Worm (Caenorhabditis elegans) whole organism, L3 larva: Measurements from ENCODE around the gene C15C7.4.
A peak's percentile ranks its signal among the peaks of the same experiment; 100 is the strongest.

Source experiments
- R02D3.7 ChIP-seq: fragments of 150-350 bp; optimal IDR thresholded peaks from 2 replicates; lab custom pipeline; 2014; ENCODE audit warnings: missing biosample characterization, missing genetic modification characterization
- ama-1 ChIP-seq: fragments of 150-350 bp; optimal IDR thresholded peaks from 2 replicates; lab custom pipeline; 2018
- ceh-16 ChIP-seq: sonication (generic microtip); optimal IDR thresholded peaks from 2 replicates; lab custom pipeline; 2017; ENCODE audit warnings: missing biosample characterization, missing genetic modification characterization
- egl-27 ChIP-seq: sonication (generic microtip); optimal IDR thresholded peaks from 4 replicates; lab custom pipeline; 2017; ENCODE audit warnings: missing biosample characterization, missing genetic modification reagents, missing genetic modification characterization
- egl-5 ChIP-seq: fragments of 150-350 bp; optimal IDR thresholded peaks from 2 replicates; lab custom pipeline; 2017; ENCODE audit warnings: missing biosample characterization, missing genetic modification reagents, missing genetic modification characterization, inconsistent platforms
- elt-1 ChIP-seq: fragments of 150-350 bp; optimal IDR thresholded peaks from 2 replicates; lab custom pipeline; 2014; ENCODE audit warnings: missing biosample characterization, missing genetic modification characterization
- elt-2 ChIP-seq: sonication (generic microtip); optimal IDR thresholded peaks from 2 replicates; lab custom pipeline; 2016; ENCODE audit warnings: missing genetic modification reagents, mild to moderate bottlenecking, missing genetic modification characterization, missing compliant biosample characterization
- elt-3 ChIP-seq, 3 experiments: fragments of 150-350 bp in 1 of 3; sonication (generic microtip) in 2 of 3; optimal IDR thresholded peaks; 2 replicates in 2 of 3; 4 replicates in 1 of 3; lab custom pipeline; 2014 to 2017; ENCODE audit warnings: missing biosample characterization in 3 of 3, missing genetic modification characterization in 3 of 3
- eor-1 ChIP-seq, 2 experiments: fragments of 150-350 bp; optimal IDR thresholded peaks; 2 replicates each; lab custom pipeline; 2014 to 2018; ENCODE audit warnings: missing biosample characterization in 2 of 2, missing genetic modification characterization in 2 of 2
- fkh-10 ChIP-seq: sonication (generic microtip); optimal IDR thresholded peaks from 2 replicates; lab custom pipeline; 2017; ENCODE audit warnings: missing biosample characterization, missing genetic modification reagents, missing genetic modification characterization
- hmg-11 ChIP-seq: sonication (generic microtip); optimal IDR thresholded peaks from 2 replicates; lab custom pipeline; 2016; ENCODE audit warnings: missing genetic modification characterization, missing compliant biosample characterization
- lin-39 ChIP-seq: fragments of 150-350 bp; optimal IDR thresholded peaks from 2 replicates; lab custom pipeline; 2018; ENCODE audit warnings: missing biosample characterization, missing genetic modification reagents, missing genetic modification characterization
- mdl-1 ChIP-seq: fragments of 150-350 bp; optimal IDR thresholded peaks from 2 replicates; lab custom pipeline; 2014; ENCODE audit warnings: missing biosample characterization, missing genetic modification characterization
- mml-1 ChIP-seq: fragments of 150-350 bp; sonication (generic microtip); optimal IDR thresholded peaks from 3 replicates; lab custom pipeline; 2014; ENCODE audit warnings: missing biosample characterization, missing genetic modification characterization
- nhr-11 ChIP-seq: fragments of 150-350 bp; optimal IDR thresholded peaks from 2 replicates; lab custom pipeline; 2014; ENCODE audit warnings: missing biosample characterization, missing genetic modification characterization
- nhr-12 ChIP-seq: fragments of 150-350 bp; optimal IDR thresholded peaks from 2 replicates; lab custom pipeline; 2014; ENCODE audit warnings: missing biosample characterization, missing genetic modification characterization
- nhr-23 ChIP-seq: fragments of 150-350 bp; optimal IDR thresholded peaks from 2 replicates; lab custom pipeline; 2014; ENCODE audit warnings: missing biosample characterization, missing genetic modification reagents, missing genetic modification characterization
- nhr-237 ChIP-seq: fragments of 150-350 bp; optimal IDR thresholded peaks from 2 replicates; lab custom pipeline; 2014; ENCODE audit warnings: missing biosample characterization, missing genetic modification characterization
- nhr-43 ChIP-seq: sonication (generic microtip); optimal IDR thresholded peaks from 2 replicates; lab custom pipeline; 2016; ENCODE audit warnings: mild to moderate bottlenecking, missing genetic modification characterization, missing compliant biosample characterization; ENCODE audit not compliant: poor library complexity, severe bottlenecking
- nhr-76 ChIP-seq: fragments of 150-350 bp; sonication (generic microtip); optimal IDR thresholded peaks from 5 replicates; lab custom pipeline; 2014; ENCODE audit warnings: missing biosample characterization, missing genetic modification characterization
- nhr-77 ChIP-seq: fragments of 150-350 bp; optimal IDR thresholded peaks from 2 replicates; lab custom pipeline; 2014; ENCODE audit warnings: missing biosample characterization, missing genetic modification characterization
- pha-4 ChIP-seq: fragments of 150-350 bp; optimal IDR thresholded peaks from 2 replicates; lab custom pipeline; 2014; ENCODE audit warnings: missing biosample characterization, missing genetic modification reagents, missing genetic modification characterization
- pqm-1 ChIP-seq: fragments of 150-350 bp; optimal IDR thresholded peaks from 2 replicates; lab custom pipeline; 2017; ENCODE audit warnings: missing biosample characterization, missing genetic modification characterization, inconsistent platforms
- sea-2 ChIP-seq: fragments of 150-350 bp; sonication (generic microtip); optimal IDR thresholded peaks from 4 replicates; lab custom pipeline; 2014; ENCODE audit warnings: missing biosample characterization, missing genetic modification reagents, missing genetic modification characterization
- skn-1 ChIP-seq: fragments of 150-350 bp; optimal IDR thresholded peaks from 2 replicates; lab custom pipeline; 2014; ENCODE audit warnings: missing biosample characterization, missing genetic modification characterization
- tbx-2 ChIP-seq: sonication (generic microtip); optimal IDR thresholded peaks from 2 replicates; lab custom pipeline; 2016; ENCODE audit warnings: mild to moderate bottlenecking, missing genetic modification characterization, missing compliant biosample characterization
- unc-39 ChIP-seq: sonication (generic microtip); optimal IDR thresholded peaks from 4 replicates; lab custom pipeline; 2017; ENCODE audit warnings: missing biosample characterization, missing genetic modification characterization
- zag-1 ChIP-seq: fragments of 150-350 bp; optimal IDR thresholded peaks from 2 replicates; lab custom pipeline; 2014; ENCODE audit warnings: missing biosample characterization, missing genetic modification characterization
- ztf-11 ChIP-seq: fragments of 150-350 bp; optimal IDR thresholded peaks from 2 replicates; lab custom pipeline; 2014; ENCODE audit warnings: missing biosample characterization, missing genetic modification characterization
- ztf-4 ChIP-seq: fragments of 150-350 bp; optimal IDR thresholded peaks from 2 replicates; lab custom pipeline; 2014; ENCODE audit warnings: missing biosample characterization, missing genetic modification characterization

Gene C15C7.4

DNA sequence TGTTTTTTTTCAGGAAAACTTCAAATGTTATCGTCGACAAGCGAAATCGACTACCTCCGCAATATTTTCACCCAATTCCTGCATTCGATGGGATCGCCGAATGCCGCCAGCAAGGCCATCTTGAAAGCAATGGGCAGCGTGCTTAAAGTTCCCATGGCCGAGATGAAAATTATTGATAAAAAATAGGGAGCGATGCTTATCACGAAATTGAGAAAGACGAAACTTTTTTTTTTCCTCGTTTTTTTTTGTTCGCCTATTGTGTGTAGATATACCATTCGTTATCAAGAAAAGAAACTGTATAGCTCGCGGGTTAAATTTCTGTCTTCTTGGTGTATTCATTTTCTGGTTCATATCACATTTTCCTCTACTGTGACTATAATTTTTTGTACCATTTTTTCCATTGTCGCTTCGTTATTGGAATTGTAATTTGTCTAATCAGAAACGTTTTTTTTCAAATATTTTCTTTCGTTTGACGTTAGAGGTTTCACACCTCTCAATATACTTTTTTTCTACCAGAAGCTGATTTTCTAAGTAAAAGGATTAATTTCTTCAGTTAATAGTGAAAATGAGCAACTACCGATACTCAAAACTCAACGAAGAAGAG is 18.7 kb downstream of the C15C7.4 start, which contains the start of gene syx-6:
Gene syx-6, plus strand, starts transcription at position 554 of the 604 bp plus-strand sequence.
- TF ChIP-seq elt-1 (peak; percentile 72), elt-2 (tag; lab: Kevin White, UChicago) (peak; percentile 56), nhr-77 (no peak), egl-27 (tag; lab: Kevin White, UChicago) (no peak)
- TF ChIP-seq, all 47 proteins: peak for 2

DNA sequence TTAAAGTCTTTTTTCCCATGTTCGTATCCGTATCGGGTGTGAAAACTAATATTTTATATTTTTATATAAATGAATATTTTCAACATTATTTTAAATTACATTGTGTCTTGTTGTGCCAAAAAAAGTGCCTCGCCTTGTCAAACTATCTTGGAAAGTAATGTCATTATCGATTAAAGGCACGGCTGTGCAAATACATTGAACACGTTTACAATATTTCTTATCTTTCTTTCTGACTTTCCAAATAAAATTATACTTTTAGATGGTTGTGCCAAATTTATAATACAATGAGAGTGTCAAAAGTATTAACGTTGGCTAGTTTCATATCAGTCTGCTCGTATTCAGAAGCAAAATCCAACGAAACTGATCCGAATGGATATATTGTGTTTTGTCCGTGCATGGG is 20.2 kb downstream of the C15C7.4 start, which contains the start of gene pfut-1:
Gene pfut-1, plus strand, starts transcription at position 258 of the 400 bp plus-strand sequence.
- peak; percentile 61 for TF ChIP-seq elt-2 (tag; lab: Kevin White, UChicago)
- TF ChIP-seq ztf-11 (tag; lab: Kevin White, UChicago): no peak
- peak; percentile 29 for TF ChIP-seq pqm-1
- TF ChIP-seq hmg-11 (tag; lab: Kevin White, UChicago): no peak
- TF ChIP-seq mdl-1 (tag; lab: Kevin White, UChicago): no peak
- TF ChIP-seq nhr-43 (tag; lab: Kevin White, UChicago): no peak

DNA sequence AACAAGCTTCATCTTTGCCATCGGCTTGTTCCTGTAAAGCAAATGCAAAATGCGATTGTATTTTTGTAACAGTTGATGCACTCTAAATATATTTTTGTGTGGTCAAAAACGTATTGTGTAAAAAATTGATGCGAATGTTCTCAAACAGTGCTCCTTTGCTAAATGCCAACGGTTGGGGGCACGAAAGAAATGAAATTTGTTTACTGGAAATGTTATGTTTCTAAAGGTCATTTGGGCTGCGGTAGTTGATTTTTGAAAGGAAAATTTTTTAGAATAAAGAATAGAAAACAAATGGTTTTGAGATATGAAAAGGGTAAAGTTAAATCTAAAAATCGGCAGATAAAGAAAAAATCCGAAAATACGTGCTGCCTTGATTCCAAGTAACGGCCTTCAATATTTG is 25.1 kb downstream of the C15C7.4 start, which contains the start of gene C15C7.6:
Gene C15C7.6, minus strand, starts transcription at position 101 of the 400 bp plus-strand sequence.
- TF ChIP-seq ztf-11 (tag; lab: Kevin White, UChicago) (no peak), nhr-43 (tag; lab: Kevin White, UChicago) (no peak)

DNA sequence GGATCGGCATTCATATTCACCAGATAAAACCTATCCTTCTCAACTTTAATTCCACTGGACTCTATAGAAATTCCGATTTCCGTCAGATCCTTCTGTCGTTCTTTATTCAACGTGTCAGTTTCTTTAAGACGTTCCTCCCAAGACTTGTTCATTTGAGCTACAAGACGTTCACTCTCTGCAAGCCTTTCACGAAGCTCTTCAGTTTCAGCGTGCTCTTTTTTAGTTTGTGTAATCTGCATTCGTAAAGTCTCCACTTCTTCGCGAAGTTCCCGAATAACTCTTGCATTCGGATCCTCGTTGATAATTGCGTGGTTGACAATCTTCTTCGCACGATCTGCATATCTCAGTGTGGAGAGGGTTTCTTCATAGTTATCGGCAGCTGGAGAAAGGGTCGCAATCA is 31.4 kb downstream of the C15C7.4 start:
- no peak for TF ChIP-seq elt-3 (tag; optimal IDR thresholded peaks at IDR 0.05; lab: Kevin White, UChicago)
- no peak for TF ChIP-seq egl-5 (tag; lab: Kevin White, UChicago)
- no peak for TF ChIP-seq zag-1 (tag; lab: Kevin White, UChicago)
- TF ChIP-seq nhr-23: no peak
- TF ChIP-seq nhr-237 (tag; lab: Kevin White, UChicago): no peak
- no peak for TF ChIP-seq mml-1 (tag; lab: Kevin White, UChicago)
- no peak for TF ChIP-seq R02D3.7 (tag; lab: Kevin White, UChicago)
- TF ChIP-seq hmg-11 (tag; lab: Kevin White, UChicago): no peak
- TF ChIP-seq nhr-43 (tag; lab: Kevin White, UChicago): no peak
- TF ChIP-seq tbx-2 (tag; lab: Kevin White, UChicago): no peak
- no peak for TF ChIP-seq skn-1 (tag; lab: Kevin White, UChicago)
- TF ChIP-seq sea-2 (GFP tag; lab: Kevin White, UChicago): no peak
- TF ChIP-seq elt-1: no peak
- TF ChIP-seq elt-2 (tag; lab: Kevin White, UChicago): no peak
- no peak for TF ChIP-seq eor-1 (tag; optimal IDR thresholded peaks at IDR 0.05; lab: Kevin White, UChicago)
- TF ChIP-seq ama-1 (lab: Kevin White, UChicago): no peak
- TF ChIP-seq nhr-77: no peak
- no peak for TF ChIP-seq lin-39
- TF ChIP-seq ztf-4: no peak

DNA sequence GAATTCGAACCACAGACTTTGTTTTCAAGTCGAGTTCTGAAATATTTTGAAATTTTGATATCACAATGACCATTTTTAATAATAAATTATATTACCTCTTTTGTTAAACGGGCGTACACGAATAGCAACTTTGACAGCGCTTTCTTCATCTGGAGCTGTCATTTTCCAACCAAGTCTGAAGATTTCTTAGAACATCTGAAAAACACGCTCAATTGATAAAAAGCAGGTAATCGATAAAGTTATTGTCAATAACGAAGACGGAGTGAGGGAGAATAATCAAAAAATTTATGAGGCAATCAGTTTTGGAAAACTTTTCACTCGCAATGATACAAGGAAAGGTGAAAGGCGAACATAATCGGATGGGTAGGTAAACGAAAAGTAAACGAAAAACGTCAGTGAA is 33.1 kb downstream of the C15C7.4 start, which contains the start of gene klp-4:
Gene klp-4, minus strand, starts transcription at position 201 of the 400 bp plus-strand sequence.
- TF ChIP-seq nhr-12 (tag; lab: Kevin White, UChicago) (no peak), pha-4 (tag; lab: Kevin White, UChicago) (peak; percentile 28)

DNA sequence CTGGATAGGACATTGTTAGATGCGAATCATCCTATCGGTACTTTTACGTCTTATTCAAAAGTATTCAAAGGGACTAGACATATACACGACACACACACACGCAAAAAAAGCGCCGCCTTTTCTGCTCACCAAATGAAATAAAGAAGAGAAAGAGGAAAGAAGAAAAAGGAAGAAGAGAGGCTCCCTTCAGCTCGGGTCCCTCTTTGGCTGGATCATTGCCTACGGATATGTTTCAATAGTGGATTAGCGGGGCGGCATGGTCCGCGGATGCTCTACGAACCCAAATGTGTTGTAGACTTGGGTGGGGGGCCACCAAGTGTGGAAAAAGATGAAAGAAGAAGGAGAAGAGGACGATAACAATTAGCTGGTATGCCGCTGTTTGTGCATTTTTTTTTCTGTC is 36.0 kb downstream of the C15C7.4 start:
- TF ChIP-seq unc-39 (tag; lab: Kevin White, UChicago) (no peak), elt-1 (no peak), zag-1 (tag; lab: Kevin White, UChicago) (no peak), ceh-16 (tag; lab: Kevin White, UChicago) (no peak), fkh-10 (GFP tag; lab: Kevin White, UChicago) (peak; percentile 40), hmg-11 (tag; lab: Kevin White, UChicago) (peak; percentile 8), nhr-11 (no peak), nhr-76 (tag; lab: Kevin White, UChicago) (no peak)
